Fruit fly (Drosophila melanogaster) whole organism, adult: ENCODE data around the gene Mettl14.

Source experiments
- CG11617 ChIP-seq: fragments of 200-800 bp; sonication (Bioruptor generic); optimal IDR thresholded peaks from 2 replicates; lab custom pipeline; 2017; ENCODE audit warnings: mild to moderate bottlenecking, missing biosample characterization, missing genetic modification reagents, missing genetic modification characterization
- CG12768 ChIP-seq: fragments of 200-800 bp; sonication (Bioruptor generic); optimal IDR thresholded peaks from 2 replicates; lab custom pipeline; 2017; ENCODE audit warnings: missing biosample characterization, missing genetic modification characterization, mild to moderate bottlenecking, moderate library complexity, missing genetic modification reagents
- CG14711 ChIP-seq: fragments of 200-800 bp; sonication (Bioruptor generic); optimal IDR thresholded peaks from 2 replicates; lab custom pipeline; 2018; ENCODE audit warnings: missing biosample characterization, mild to moderate bottlenecking, missing genetic modification characterization, moderate library complexity
- CG1620 ChIP-seq: fragments of 200-800 bp; sonication (Bioruptor generic); optimal IDR thresholded peaks from 2 replicates; lab custom pipeline; 2016; ENCODE audit warnings: missing biosample characterization, missing genetic modification characterization
- CG33017 ChIP-seq: fragments of 200-800 bp; sonication (Bioruptor generic); optimal IDR thresholded peaks from 2 replicates; lab custom pipeline; 2018; ENCODE audit warnings: missing biosample characterization, mild to moderate bottlenecking, missing genetic modification characterization, moderate library complexity
- CG5204 ChIP-seq: fragments of 200-800 bp; sonication (Bioruptor generic); optimal IDR thresholded peaks from 2 replicates; lab custom pipeline; 2016; ENCODE audit warnings: missing biosample characterization, missing genetic modification characterization
- CG7045 ChIP-seq: fragments of 200-800 bp; sonication (Bioruptor generic); optimal IDR thresholded peaks from 2 replicates; lab custom pipeline; 2017; ENCODE audit warnings: missing biosample characterization, mild to moderate bottlenecking, missing genetic modification characterization
- CG7101 ChIP-seq: fragments of 200-800 bp; sonication (Bioruptor generic); optimal IDR thresholded peaks from 2 replicates; lab custom pipeline; 2018; ENCODE audit warnings: missing biosample characterization, mild to moderate bottlenecking, missing genetic modification characterization, moderate library complexity
- Clk ChIP-seq: fragments of 200-800 bp; sonication (Bioruptor generic); optimal IDR thresholded peaks from 2 replicates; lab custom pipeline; 2017; ENCODE audit warnings: missing biosample characterization, missing genetic modification characterization
- Crg-1 ChIP-seq: fragments of 200-800 bp; sonication (Bioruptor generic); optimal IDR thresholded peaks from 2 replicates; lab custom pipeline; 2016; ENCODE audit warnings: missing biosample characterization, missing genetic modification characterization
- Hr96 ChIP-seq: fragments of 200-800 bp; sonication (Bioruptor generic); optimal IDR thresholded peaks from 2 replicates; lab custom pipeline; 2016; ENCODE audit warnings: missing biosample characterization, missing genetic modification characterization
- Mnt ChIP-seq: fragments of 200-800 bp; sonication (Bioruptor generic); optimal IDR thresholded peaks from 2 replicates; lab custom pipeline; 2016; ENCODE audit warnings: missing biosample characterization, mild to moderate bottlenecking, missing genetic modification characterization
- bab1 ChIP-seq: fragments of 200-800 bp; sonication (Bioruptor generic); optimal IDR thresholded peaks from 3 replicates; lab custom pipeline; 2019; ENCODE audit warnings: missing biosample characterization, mild to moderate bottlenecking, missing genetic modification characterization, moderate library complexity
- cic ChIP-seq: fragments of 200-800 bp; sonication (Bioruptor generic); optimal IDR thresholded peaks from 2 replicates; lab custom pipeline; 2017; ENCODE audit warnings: missing biosample characterization, mild to moderate bottlenecking, missing genetic modification characterization, moderate library complexity
- cnc ChIP-seq, 2 experiments: fragments of >200 bp; optimal IDR thresholded peaks; 2 replicates each; lab custom pipeline; 2017
- kay ChIP-seq: fragments of 200-800 bp; sonication (Bioruptor generic); peaks from one replicate; lab custom pipeline; 2016; ENCODE audit warnings: missing biosample characterization, missing genetic modification characterization, borderline replicate concordance
- ovo ChIP-seq: fragments of 200-800 bp; sonication (Bioruptor generic); optimal IDR thresholded peaks from 2 replicates; lab custom pipeline; 2016; ENCODE audit warnings: missing biosample characterization, missing genetic modification characterization
- pad ChIP-seq: fragments of 200-800 bp; sonication (Bioruptor generic); optimal IDR thresholded peaks from 3 replicates; lab custom pipeline; 2017; ENCODE audit warnings: missing biosample characterization, missing genetic modification characterization, mild to moderate bottlenecking, moderate library complexity, missing genetic modification reagents
- tj ChIP-seq: fragments of 200-800 bp; sonication (Bioruptor generic); optimal IDR thresholded peaks from 3 replicates; lab custom pipeline; 2017; ENCODE audit warnings: missing biosample characterization, mild to moderate bottlenecking, missing genetic modification characterization, moderate library complexity
- toe ChIP-seq: fragments of 200-800 bp; sonication (Bioruptor generic); optimal IDR thresholded peaks from 2 replicates; lab custom pipeline; 2016; ENCODE audit warnings: missing biosample characterization, missing genetic modification characterization

Mettl14 gene

dm6 chr2L:8274127-8274526 lies 34.1 kb upstream of the Mettl14 start:
- TF ChIP-seq CG14711 (tag; lab: Kevin White, UChicago) = no peak
- TF ChIP-seq toe = no peak

- TF ChIP-seq CG14711 (tag; lab: Kevin White, UChicago) = peak; percentile 22
- TF ChIP-seq CG33017 = no peak
- peak; percentile 47 for TF ChIP-seq bab1 (GFP tag; lab: Kevin White, UChicago)
- TF ChIP-seq CG7045 (GFP tag; lab: Kevin White, UChicago) = no peak
- TF ChIP-seq Clk (GFP tag; lab: Kevin White, UChicago) = no peak
- peak; percentile 14 for TF ChIP-seq kay (GFP tag; lab: Kevin White, UChicago)
Observed at dm6 chr2L:8274958-8275584, 33.2 kb upstream of the Mettl14 start.

dm6 chr2L:8276287-8276686 lies 31.9 kb upstream of the Mettl14 start:
- TF ChIP-seq toe (no peak), CG1620 (GFP tag; lab: Kevin White, UChicago) (no peak), tj (GFP tag; lab: Kevin White, UChicago) (no peak), CG14711 (tag; lab: Kevin White, UChicago) (no peak), CG33017 (no peak), bab1 (GFP tag; lab: Kevin White, UChicago) (no peak), CG11617 (GFP tag; lab: Kevin White, UChicago) (no peak), Hr96 (GFP tag; lab: Kevin White, UChicago) (no peak), CG5204 (GFP tag; lab: Kevin White, UChicago) (no peak), kay (GFP tag; lab: Kevin White, UChicago) (no peak), Mnt (no peak), ovo (no peak), CG12768 (GFP tag; lab: Kevin White, UChicago) (no peak), cic (GFP tag; lab: Kevin White, UChicago) (no peak), Crg-1 (no peak), cnc (optimal IDR thresholded peaks at IDR 0.05; lab: Kevin White, UChicago) (no peak), CG7045 (GFP tag; lab: Kevin White, UChicago) (no peak), CG7101 (tag; lab: Kevin White, UChicago) (no peak)

- TF ChIP-seq pad (GFP tag; lab: Kevin White, UChicago) = no peak
- TF ChIP-seq tj (GFP tag; lab: Kevin White, UChicago) = peak; percentile 53
- peak; percentile 42 for TF ChIP-seq CG14711 (tag; lab: Kevin White, UChicago)
Observed at dm6 chr2L:8276880-8277279, 31.3 kb upstream of the Mettl14 start.

dm6 chr2L:8277561-8278201 lies 30.5 kb upstream of the Mettl14 start:
- TF ChIP-seq tj (GFP tag; lab: Kevin White, UChicago) (peak; percentile 89), Clk (GFP tag; lab: Kevin White, UChicago) (peak; percentile 90), kay (GFP tag; lab: Kevin White, UChicago) (peak; percentile 97), Mnt (peak; percentile 88), cic (GFP tag; lab: Kevin White, UChicago) (peak; percentile 54), CG7101 (tag; lab: Kevin White, UChicago) (peak; percentile 98), cnc (optimal IDR thresholded peaks at IDR 0.05; lab: Kevin White, UChicago) (no peak), CG12768 (GFP tag; lab: Kevin White, UChicago) (peak; percentile 94), CG11617 (GFP tag; lab: Kevin White, UChicago) (peak; percentile 96), pad (GFP tag; lab: Kevin White, UChicago) (peak; percentile 94), toe (peak; percentile 78), Hr96 (GFP tag; lab: Kevin White, UChicago) (peak; percentile 77), CG33017 (peak; percentile 95), CG5204 (GFP tag; lab: Kevin White, UChicago) (peak; percentile 89), CG14711 (tag; lab: Kevin White, UChicago) (peak; percentile 95), ovo (peak; percentile 76), Crg-1 (peak; percentile 92), CG1620 (GFP tag; lab: Kevin White, UChicago) (peak; percentile 91), CG7045 (GFP tag; lab: Kevin White, UChicago) (peak; percentile 91), bab1 (GFP tag; lab: Kevin White, UChicago) (peak; percentile 98)

- no peak for TF ChIP-seq kay (GFP tag; lab: Kevin White, UChicago)
- TF ChIP-seq Clk (GFP tag; lab: Kevin White, UChicago) = no peak
- no peak for TF ChIP-seq ovo
Observed at dm6 chr2L:8279400-8280065, 28.7 kb upstream of the Mettl14 start.
